Worm (Caenorhabditis elegans): ENCODE measurements around the gene F45G2.9.

Gene F45G2.9

ce11 chrIII:13435570-13435969 lies 1.2 kb downstream of the F45G2.9 start, which contains the start of gene F45G2.8:
Gene F45G2.8, minus strand, starts transcription at chrIII:13435670.
- TF ChIP-seq tab-1 (GFP tag; IDR thresholded peaks at IDR 0.05) = no peak

ce11 chrIII:13434404-13434803 lies 2.3 kb downstream of the F45G2.9 start, which contains the start of gene F45G2.7:
Gene F45G2.7, minus strand, starts transcription at chrIII:13434504.
- TF ChIP-seq ztf-29 (GFP tag; IDR thresholded peaks at IDR 0.05) (no peak), cog-1 (tag; optimal IDR thresholded peaks at IDR 0.05) (no peak), ztf-23 (GFP tag; IDR thresholded peaks at IDR 0.05) (no peak), flt-1 (GFP tag; IDR thresholded peaks at IDR 0.05) (no peak), klf-2 (GFP tag; conservative IDR thresholded peaks at IDR 0.05) (no peak), T22C8.4 (GFP tag; IDR thresholded peaks at IDR 0.05) (no peak), ref-1 (GFP tag; conservative IDR thresholded peaks at IDR 0.05) (no peak), med-1 (GFP tag; optimal IDR thresholded peaks at IDR 0.05; ENCODE audit: insufficient read depth) (no peak), tab-1 (GFP tag; IDR thresholded peaks at IDR 0.05) (no peak)

- no peak for TF ChIP-seq med-1 (GFP tag; optimal IDR thresholded peaks at IDR 0.05; ENCODE audit: insufficient read depth)
Observed at ce11 chrIII:13430162-13430561, 6.6 kb downstream of the F45G2.9 start, which contains the start of gene trf-1. Gene trf-1, plus strand, starts transcription at chrIII:13430462.

ce11 chrIII:13429668-13430067 lies 7.1 kb downstream of the F45G2.9 start, which contains the start of gene bli-5:
Gene bli-5, minus strand, starts transcription at chrIII:13429768.
- TF ChIP-seq flt-1 (GFP tag; IDR thresholded peaks at IDR 0.05) (no peak), T22C8.4 (GFP tag; IDR thresholded peaks at IDR 0.05) (no peak), ztf-23 (GFP tag; IDR thresholded peaks at IDR 0.05) (no peak), med-1 (GFP tag; optimal IDR thresholded peaks at IDR 0.05; ENCODE audit: insufficient read depth) (no peak), ref-1 (GFP tag; conservative IDR thresholded peaks at IDR 0.05) (no peak), klf-2 (GFP tag; conservative IDR thresholded peaks at IDR 0.05) (no peak), tab-1 (GFP tag; IDR thresholded peaks at IDR 0.05) (no peak), cog-1 (tag; optimal IDR thresholded peaks at IDR 0.05) (no peak), ztf-29 (GFP tag; IDR thresholded peaks at IDR 0.05) (no peak)

ce11 chrIII:13427817-13428216 lies 8.9 kb downstream of the F45G2.9 start:
- no peak for TF ChIP-seq flt-1 (GFP tag; IDR thresholded peaks at IDR 0.05)
- TF ChIP-seq tab-1 (GFP tag; IDR thresholded peaks at IDR 0.05) = no peak
- TF ChIP-seq med-1 (GFP tag; optimal IDR thresholded peaks at IDR 0.05; ENCODE audit: insufficient read depth) = no peak
- TF ChIP-seq ztf-29 (GFP tag; IDR thresholded peaks at IDR 0.05) = no peak
- TF ChIP-seq T22C8.4 (GFP tag; IDR thresholded peaks at IDR 0.05) = no peak
- TF ChIP-seq ref-1 (GFP tag; conservative IDR thresholded peaks at IDR 0.05) = no peak
- TF ChIP-seq cog-1 (tag; optimal IDR thresholded peaks at IDR 0.05) = no peak

ce11 chrIII:13426036-13426435 lies 10.7 kb downstream of the F45G2.9 start, which contains the start of gene cope-1:
Gene cope-1, plus strand, starts transcription at chrIII:13426264.
- TF ChIP-seq klf-2 (GFP tag; conservative IDR thresholded peaks at IDR 0.05) (no peak), ref-1 (GFP tag; conservative IDR thresholded peaks at IDR 0.05) (no peak), ztf-29 (GFP tag; IDR thresholded peaks at IDR 0.05) (no peak), med-1 (GFP tag; optimal IDR thresholded peaks at IDR 0.05; ENCODE audit: insufficient read depth) (no peak), ztf-23 (GFP tag; IDR thresholded peaks at IDR 0.05) (no peak), T22C8.4 (GFP tag; IDR thresholded peaks at IDR 0.05) (no peak), cog-1 (tag; optimal IDR thresholded peaks at IDR 0.05) (no peak), flt-1 (GFP tag; IDR thresholded peaks at IDR 0.05) (no peak), tab-1 (GFP tag; IDR thresholded peaks at IDR 0.05) (no peak)

ce11 chrIII:13423414-13423813 lies 13.3 kb downstream of the F45G2.9 start, which contains the start of gene exo-1:
Gene exo-1, plus strand, starts transcription at chrIII:13423514.
- TF ChIP-seq klf-2 (GFP tag; conservative IDR thresholded peaks at IDR 0.05) (no peak), ztf-23 (GFP tag; IDR thresholded peaks at IDR 0.05) (no peak), flt-1 (GFP tag; IDR thresholded peaks at IDR 0.05) (no peak), med-1 (GFP tag; optimal IDR thresholded peaks at IDR 0.05; ENCODE audit: insufficient read depth) (no peak), tab-1 (GFP tag; IDR thresholded peaks at IDR 0.05) (no peak), ztf-29 (GFP tag; IDR thresholded peaks at IDR 0.05) (no peak), cog-1 (tag; optimal IDR thresholded peaks at IDR 0.05) (no peak), T22C8.4 (GFP tag; IDR thresholded peaks at IDR 0.05) (no peak), ref-1 (GFP tag; conservative IDR thresholded peaks at IDR 0.05) (no peak)

- TF ChIP-seq ztf-23 (GFP tag; IDR thresholded peaks at IDR 0.05) = no peak
- no peak for TF ChIP-seq klf-2 (GFP tag; conservative IDR thresholded peaks at IDR 0.05)
- no peak for TF ChIP-seq flt-1 (GFP tag; IDR thresholded peaks at IDR 0.05)
- no peak for TF ChIP-seq ztf-29 (GFP tag; IDR thresholded peaks at IDR 0.05)
- no peak for TF ChIP-seq ref-1 (GFP tag; conservative IDR thresholded peaks at IDR 0.05)
Observed at ce11 chrIII:13418975-13419374, 17.8 kb downstream of the F45G2.9 start.

ce11 chrIII:13411202-13411601 lies 25.5 kb downstream of the F45G2.9 start:
- TF ChIP-seq flt-1 (GFP tag; IDR thresholded peaks at IDR 0.05) (no peak), tab-1 (GFP tag; IDR thresholded peaks at IDR 0.05) (no peak), med-1 (GFP tag; optimal IDR thresholded peaks at IDR 0.05; ENCODE audit: insufficient read depth) (no peak)

ce11 chrIII:13409498-13409897 lies 27.2 kb downstream of the F45G2.9 start, which contains the start of gene myo-6:
Gene myo-6, plus strand, starts transcription at chrIII:13409798.
- TF ChIP-seq klf-2 (GFP tag; conservative IDR thresholded peaks at IDR 0.05) = no peak
- no peak for TF ChIP-seq T22C8.4 (GFP tag; IDR thresholded peaks at IDR 0.05)
- no peak for TF ChIP-seq med-1 (GFP tag; optimal IDR thresholded peaks at IDR 0.05; ENCODE audit: insufficient read depth)
- no peak for TF ChIP-seq tab-1 (GFP tag; IDR thresholded peaks at IDR 0.05)
- no peak for TF ChIP-seq ztf-29 (GFP tag; IDR thresholded peaks at IDR 0.05)
- no peak for TF ChIP-seq ztf-23 (GFP tag; IDR thresholded peaks at IDR 0.05)
- no peak for TF ChIP-seq ref-1 (GFP tag; conservative IDR thresholded peaks at IDR 0.05)
- TF ChIP-seq flt-1 (GFP tag; IDR thresholded peaks at IDR 0.05) = no peak
- TF ChIP-seq cog-1 (tag; optimal IDR thresholded peaks at IDR 0.05) = no peak

- TF ChIP-seq ref-1 (GFP tag; conservative IDR thresholded peaks at IDR 0.05) (no peak), cog-1 (tag; optimal IDR thresholded peaks at IDR 0.05) (no peak), ztf-23 (GFP tag; IDR thresholded peaks at IDR 0.05) (no peak), flt-1 (GFP tag; IDR thresholded peaks at IDR 0.05) (no peak), tab-1 (GFP tag; IDR thresholded peaks at IDR 0.05) (no peak), T22C8.4 (GFP tag; IDR thresholded peaks at IDR 0.05) (no peak), klf-2 (GFP tag; conservative IDR thresholded peaks at IDR 0.05) (no peak), ztf-29 (GFP tag; IDR thresholded peaks at IDR 0.05) (no peak), med-1 (GFP tag; optimal IDR thresholded peaks at IDR 0.05; ENCODE audit: insufficient read depth) (no peak)
Observed at ce11 chrIII:13405504-13405903, 31.2 kb downstream of the F45G2.9 start, which contains the start of gene nas-1. Gene nas-1, plus strand, starts transcription at chrIII:13405804.

All from whole organism, midembryonic.